Worm (Caenorhabditis elegans) whole organism, L3 larva: ENCODE measurements around the gene lmp-1.

ENCODE experiments used
- daf-12 ChIP-seq: fragments of 150-350 bp; optimal IDR thresholded peaks from 2 replicates; lab custom pipeline; 2014; ENCODE audit warnings: missing biosample characterization, missing genetic modification reagents, missing genetic modification characterization
- nhr-67 ChIP-seq: fragments of 150-350 bp; optimal IDR thresholded peaks from 2 replicates; lab custom pipeline; 2014; ENCODE audit warnings: missing biosample characterization, missing genetic modification characterization
- pqm-1 ChIP-seq: fragments of 150-350 bp; optimal IDR thresholded peaks from 2 replicates; lab custom pipeline; 2017; ENCODE audit warnings: missing biosample characterization, missing genetic modification characterization, inconsistent platforms

DNA sequence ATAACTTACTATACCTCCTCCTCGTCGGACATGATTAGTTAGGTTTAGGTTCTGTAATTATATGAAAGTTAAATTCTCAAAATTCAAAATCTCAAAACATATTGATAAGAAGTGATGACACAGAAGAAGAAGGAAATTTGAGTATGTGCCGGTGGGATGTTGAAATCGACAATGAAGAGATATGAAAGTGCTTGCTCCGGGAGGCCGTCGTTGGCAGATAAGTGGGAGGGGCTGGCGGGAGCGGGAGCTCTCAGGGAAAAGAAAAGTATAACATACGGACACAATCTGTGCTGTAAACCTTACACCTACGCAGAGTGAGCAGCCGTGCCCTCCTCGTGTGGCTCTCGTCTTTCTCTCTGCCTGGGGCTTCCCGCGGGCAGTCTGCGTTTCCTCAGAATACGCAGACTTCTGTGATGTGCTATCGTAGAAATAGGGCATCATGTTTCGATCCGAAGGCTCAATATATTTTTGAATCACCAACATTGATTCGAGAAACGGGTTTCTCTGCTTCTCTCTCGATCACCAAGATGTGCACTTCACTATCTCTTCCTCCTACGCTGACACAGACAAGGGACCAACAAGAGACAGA is 32.8 kb upstream of the lmp-1 start, which contains the start of gene mup-2:
- TF ChIP-seq daf-12 (tag; lab: Kevin White, UChicago) (no peak), pqm-1 (tag; lab: Kevin White, UChicago) (no peak), nhr-67 (tag; lab: Kevin White, UChicago) (no peak)
